Fruit fly (Drosophila melanogaster) whole organism, embryonic: ENCODE measurements around the gene RpS2.

Experiments used
- Abd-B ChIP-seq: fragments of 200-800 bp; sonication (Bioruptor generic); optimal IDR thresholded peaks from 2 replicates; lab custom pipeline; 2018; ENCODE audit warnings: missing biosample characterization, mild to moderate bottlenecking, missing genetic modification characterization, moderate library complexity
- Atf3 ChIP-seq: fragments of 200-800 bp; sonication (Bioruptor generic); optimal IDR thresholded peaks from 3 replicates; lab custom pipeline; 2016; ENCODE audit warnings: missing biosample characterization, missing genetic modification characterization
- BtbVII ChIP-seq: fragments of 200-800 bp; sonication (Bioruptor generic); optimal IDR thresholded peaks from 3 replicates; lab custom pipeline; 2017; ENCODE audit warnings: missing biosample characterization, mild to moderate bottlenecking, missing genetic modification characterization
- CG10209 ChIP-seq: fragments of 200-800 bp; sonication (Bioruptor generic); optimal IDR thresholded peaks from 3 replicates; lab custom pipeline; 2017; ENCODE audit warnings: missing biosample characterization, mild to moderate bottlenecking, missing genetic modification characterization, missing genetic modification reagents
- CG12071 ChIP-seq: fragments of 200-800 bp; sonication (Bioruptor generic); optimal IDR thresholded peaks from 3 replicates; lab custom pipeline; 2018; ENCODE audit warnings: missing biosample characterization, mild to moderate bottlenecking, missing genetic modification characterization
- CG12219 ChIP-seq: fragments of 200-800 bp; sonication (Bioruptor generic); optimal IDR thresholded peaks from 3 replicates; lab custom pipeline; 2018; ENCODE audit warnings: missing biosample characterization, mild to moderate bottlenecking, missing genetic modification characterization
- CG1602 ChIP-seq: fragments of 200-800 bp; sonication (Bioruptor generic); optimal IDR thresholded peaks from 3 replicates; lab custom pipeline; 2016; ENCODE audit warnings: missing biosample characterization, missing genetic modification characterization
- CG16863 ChIP-seq: fragments of 200-800 bp; sonication (Bioruptor generic); optimal IDR thresholded peaks from 3 replicates; lab custom pipeline; 2016; ENCODE audit warnings: missing biosample characterization, missing genetic modification characterization
- CG17361 ChIP-seq: fragments of 200-800 bp; sonication (Bioruptor generic); IDR thresholded peaks from 3 replicates; pipeline ENCODE4 v1.3.6; 2022; ENCODE audit warnings: missing biosample characterization, missing genetic modification characterization
- CG1792 ChIP-seq: fragments of 200-800 bp; sonication (Bioruptor generic); optimal IDR thresholded peaks from 2 replicates; lab custom pipeline; 2016; ENCODE audit warnings: missing biosample characterization, missing genetic modification characterization
- CG18619 ChIP-seq: fragments of 200-800 bp; sonication (Bioruptor generic); optimal IDR thresholded peaks from 3 replicates; lab custom pipeline; 2017; ENCODE audit warnings: missing biosample characterization, mild to moderate bottlenecking, missing genetic modification characterization
- CG2875 ChIP-seq: fragments of 200-800 bp; sonication (Bioruptor generic); optimal IDR thresholded peaks from 2 replicates; lab custom pipeline; 2017; ENCODE audit warnings: missing biosample characterization, mild to moderate bottlenecking, missing genetic modification characterization, missing genetic modification reagents
- CG31224 ChIP-seq: fragments of 200-800 bp; sonication (Bioruptor generic); IDR thresholded peaks from 2 replicates; pipeline ENCODE4 v1.3.6; 2022; ENCODE audit warnings: missing biosample characterization, missing genetic modification characterization
- CG32532 ChIP-seq: fragments of 200-800 bp; sonication (Bioruptor generic); IDR thresholded peaks from 2 replicates; pipeline ENCODE4 v1.3.6; 2022; ENCODE audit warnings: missing biosample characterization, missing genetic modification characterization
- CG4617 ChIP-seq: fragments of 200-800 bp; sonication (Bioruptor generic); optimal IDR thresholded peaks from 3 replicates; lab custom pipeline; 2016; ENCODE audit warnings: missing biosample characterization, missing genetic modification characterization, borderline replicate concordance
- CG6813 ChIP-seq: fragments of 200-800 bp; sonication (Bioruptor generic); optimal IDR thresholded peaks from 2 replicates; lab custom pipeline; 2017; ENCODE audit warnings: missing biosample characterization, missing genetic modification characterization, mild to moderate bottlenecking, moderate library complexity, missing genetic modification reagents
- CG6854 ChIP-seq: fragments of 200-800 bp; sonication (Bioruptor generic); optimal IDR thresholded peaks from 3 replicates; lab custom pipeline; 2017; ENCODE audit warnings: missing biosample characterization, mild to moderate bottlenecking, missing genetic modification characterization
- CG7786 ChIP-seq: fragments of 200-800 bp; sonication (Bioruptor generic); optimal IDR thresholded peaks from 2 replicates; lab custom pipeline; 2016; ENCODE audit warnings: missing biosample characterization, missing genetic modification characterization
- CG8478 ChIP-seq: fragments of >200 bp; optimal IDR thresholded peaks from 2 replicates; lab custom pipeline; 2018
- CG8765 ChIP-seq: fragments of 200-800 bp; sonication (Bioruptor generic); IDR thresholded peaks from 2 replicates; pipeline ENCODE4 v1.3.6; 2022; ENCODE audit warnings: missing biosample characterization, missing genetic modification characterization
- Camta ChIP-seq: fragments of 200-800 bp; sonication (Bioruptor generic); optimal IDR thresholded peaks from 2 replicates; lab custom pipeline; 2016; ENCODE audit warnings: missing biosample characterization, missing genetic modification characterization
- Dad ChIP-seq: fragments of 200-800 bp; sonication (Bioruptor generic); optimal IDR thresholded peaks from 3 replicates; lab custom pipeline; 2016; ENCODE audit warnings: missing biosample characterization, missing genetic modification characterization
- Dbx ChIP-seq: fragments of 200-800 bp; sonication (Bioruptor generic); IDR thresholded peaks from 3 replicates; pipeline ENCODE4 v1.3.6; 2022; ENCODE audit warnings: missing biosample characterization, missing genetic modification characterization
- Doc3 ChIP-seq: fragments of 200-800 bp; sonication (Bioruptor generic); IDR thresholded peaks from 3 replicates; pipeline ENCODE4 v1.3.6; 2022; ENCODE audit warnings: missing biosample characterization, missing genetic modification characterization; ENCODE audit not compliant: partially characterized antibody
- Fer1 ChIP-seq: fragments of 200-800 bp; sonication (Bioruptor generic); optimal IDR thresholded peaks from 2 replicates; lab custom pipeline; 2017; ENCODE audit warnings: missing biosample characterization, mild to moderate bottlenecking, missing genetic modification characterization
- Gsc ChIP-seq: fragments of 200-800 bp; sonication (Bioruptor generic); IDR thresholded peaks from 2 replicates; pipeline ENCODE4 v1.3.6; 2022; ENCODE audit warnings: missing biosample characterization, missing genetic modification characterization
- HHEX ChIP-seq: fragments of 200-800 bp; sonication (Bioruptor generic); optimal IDR thresholded peaks from 3 replicates; lab custom pipeline; 2017; ENCODE audit warnings: missing biosample characterization, mild to moderate bottlenecking, missing genetic modification characterization, missing genetic modification reagents
- Hand ChIP-seq: fragments of 200-800 bp; sonication (Bioruptor generic); optimal IDR thresholded peaks from 2 replicates; lab custom pipeline; 2017; ENCODE audit warnings: mild to moderate bottlenecking, missing biosample characterization, missing genetic modification reagents, missing genetic modification characterization
- Hr78 ChIP-seq, 2 experiments: fragments of 200-800 bp in 1 of 2; fragments of >200 bp in 1 of 2; sonication (Bioruptor generic) in 1 of 2; optimal IDR thresholded peaks; 2 replicates each; lab custom pipeline; 2017 to 2019; ENCODE audit warnings: missing biosample characterization in 2 of 2, missing genetic modification characterization in 2 of 2, mild to moderate bottlenecking in 1 of 2, moderate library complexity in 1 of 2
- Mad ChIP-seq: fragments of 200-800 bp; sonication (Bioruptor generic); optimal IDR thresholded peaks from 2 replicates; lab custom pipeline; 2016; ENCODE audit warnings: missing biosample characterization, missing genetic modification characterization
- Opbp ChIP-seq: fragments of 200-800 bp; sonication (Bioruptor generic); IDR thresholded peaks from 3 replicates; pipeline ENCODE4 v1.3.6; 2022; ENCODE audit warnings: missing biosample characterization, missing genetic modification characterization; ENCODE audit not compliant: partially characterized antibody
- Six4 ChIP-seq: fragments of 200-800 bp; sonication (Bioruptor generic); optimal IDR thresholded peaks from 2 replicates; lab custom pipeline; 2016; ENCODE audit warnings: missing biosample characterization, missing genetic modification characterization
- Sox100B ChIP-seq: fragments of 200-800 bp; sonication (Bioruptor generic); optimal IDR thresholded peaks from 3 replicates; lab custom pipeline; 2018; ENCODE audit warnings: missing biosample characterization, mild to moderate bottlenecking, missing genetic modification characterization
- cad ChIP-seq: fragments of >200 bp; optimal IDR thresholded peaks from 2 replicates; lab custom pipeline; 2017; ENCODE audit warnings: missing biosample characterization, missing genetic modification characterization
- crp ChIP-seq, 2 experiments: fragments of 200-800 bp; sonication (Bioruptor generic); optimal IDR thresholded peaks; 2 replicates in 1 of 2; 3 replicates in 1 of 2; lab custom pipeline; 2017; ENCODE audit warnings: missing biosample characterization in 2 of 2, missing genetic modification characterization in 2 of 2, mild to moderate bottlenecking in 1 of 2, moderate library complexity in 1 of 2
- da ChIP-seq: fragments of 200-800 bp; sonication (Bioruptor generic); optimal IDR thresholded peaks from 2 replicates; lab custom pipeline; 2016; ENCODE audit warnings: missing biosample characterization, missing genetic modification characterization
- fd64A ChIP-seq: fragments of 200-800 bp; sonication (Bioruptor generic); optimal IDR thresholded peaks from 3 replicates; lab custom pipeline; 2018; ENCODE audit warnings: missing biosample characterization, mild to moderate bottlenecking, missing genetic modification characterization
- gt ChIP-seq: fragments of 200-800 bp; sonication (Bioruptor generic); IDR thresholded peaks from 2 replicates; pipeline ENCODE4 v1.3.6; 2022; ENCODE audit warnings: missing biosample characterization, missing genetic modification characterization
- jigr1 ChIP-seq: fragments of 200-800 bp; sonication (Bioruptor generic); IDR thresholded peaks from 3 replicates; pipeline ENCODE4 v1.3.6; 2022; ENCODE audit warnings: missing biosample characterization, missing genetic modification characterization
- nau ChIP-seq: fragments of 200-800 bp; sonication (Bioruptor generic); optimal IDR thresholded peaks from 3 replicates; lab custom pipeline; 2017; ENCODE audit warnings: missing biosample characterization, mild to moderate bottlenecking, missing genetic modification characterization, missing genetic modification reagents
- sc ChIP-seq, 3 experiments: fragments of >200 bp in 2 of 3; fragments of 200-800 bp in 1 of 3; sonication (Bioruptor generic) in 1 of 3; optimal IDR thresholded peaks; 2 replicates in 2 of 3; 3 replicates in 1 of 3; lab custom pipeline; 2017; ENCODE audit warnings: mild to moderate bottlenecking in 1 of 3, missing biosample characterization in 1 of 3, missing genetic modification characterization in 1 of 3, missing genetic modification reagents in 1 of 3
- sug ChIP-seq: fragments of 200-800 bp; optimal IDR thresholded peaks from 2 replicates; lab custom pipeline; 2019; ENCODE audit warnings: missing biosample characterization, mild to moderate bottlenecking, missing genetic modification characterization, moderate library complexity
- tap ChIP-seq: fragments of 200-800 bp; optimal IDR thresholded peaks from 3 replicates; lab custom pipeline; 2019; ENCODE audit warnings: missing biosample characterization, mild to moderate bottlenecking, missing genetic modification characterization, moderate library complexity
- tio ChIP-seq: fragments of 200-800 bp; sonication (Bioruptor generic); optimal IDR thresholded peaks from 2 replicates; lab custom pipeline; 2017; ENCODE audit warnings: missing biosample characterization, missing genetic modification characterization, inconsistent platforms
- vfl ChIP-seq: fragments of 200-800 bp; sonication (Bioruptor generic); optimal IDR thresholded peaks from 2 replicates; lab custom pipeline; 2016; ENCODE audit warnings: missing biosample characterization, missing genetic modification characterization
- zf30C ChIP-seq: fragments of 200-800 bp; sonication (Bioruptor generic); optimal IDR thresholded peaks from 3 replicates; lab custom pipeline; 2018; ENCODE audit warnings: missing biosample characterization, mild to moderate bottlenecking, missing genetic modification characterization
- zfh1 ChIP-seq: fragments of 200-800 bp; sonication (Bioruptor generic); IDR thresholded peaks from 3 replicates; pipeline ENCODE4 v1.3.6; 2022; ENCODE audit warnings: missing biosample characterization, missing genetic modification characterization

The RpS2 gene

DNA sequence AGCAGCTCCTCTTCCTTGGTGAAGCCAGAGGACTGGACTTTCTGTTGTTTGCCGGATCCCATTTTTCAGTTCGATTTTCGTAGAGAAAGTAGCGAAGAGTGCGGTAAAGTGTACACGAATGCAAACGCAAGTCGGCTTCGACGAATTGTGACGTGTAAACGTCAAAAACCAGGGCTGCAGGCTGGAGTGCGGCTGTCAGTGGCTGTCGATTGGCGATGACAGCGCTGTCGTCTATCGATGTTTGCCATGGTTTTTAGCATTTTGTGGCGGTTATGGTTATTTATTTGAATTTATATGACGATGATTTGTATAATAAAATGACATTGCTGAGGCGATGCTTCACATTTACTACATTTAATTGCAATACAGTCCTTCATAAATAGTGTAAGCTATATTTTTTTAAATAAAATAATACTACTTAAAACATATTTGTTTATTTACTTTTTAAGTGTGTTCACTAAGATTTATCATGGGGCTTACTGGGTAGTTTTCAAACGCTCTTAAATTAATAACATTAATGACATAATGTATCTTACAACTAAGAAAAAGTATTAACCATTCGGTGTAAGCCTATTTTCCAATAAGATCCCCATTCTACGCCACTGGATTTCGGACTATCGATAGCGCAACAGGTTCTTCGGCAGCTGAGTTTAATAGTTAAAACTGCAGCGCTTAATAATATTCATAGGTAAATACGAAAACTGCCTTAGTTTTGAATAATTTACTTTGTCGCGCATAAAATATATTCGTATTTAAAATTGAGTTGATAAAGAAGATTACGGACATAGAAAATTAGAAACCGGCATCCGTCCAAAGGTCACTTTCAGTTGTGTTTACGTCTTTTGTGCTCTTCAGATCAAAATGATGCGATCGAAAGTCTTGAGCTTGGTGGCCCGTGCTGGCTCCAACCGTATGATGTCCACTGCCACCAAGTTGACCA, 20.9 kb upstream of the RpS2 start, which contains the start of the genes CG5885 and CG4598 (continued):
- TF ChIP-seq da (GFP tag; lab: Kevin White, UChicago) (no peak), Atf3 (peak; percentile 27), sug (peak; percentile 70), Abd-B (GFP tag; lab: Kevin White, UChicago) (peak; percentile 44), tap (tag; lab: Kevin White, UChicago) (peak; percentile 45), Mad (GFP tag; lab: Kevin White, UChicago) (peak; percentile 6), Dad (no peak), CG16863 (GFP tag; lab: Kevin White, UChicago) (peak; percentile 27), CG12071 (no peak), Dbx (GFP tag; lab: Robert Waterston, UW) (peak; percentile 80), fd64A (GFP tag; lab: Kevin White, UChicago) (no peak), CG4617 (GFP tag; lab: Kevin White, UChicago) (peak; percentile 48), vfl (GFP tag; lab: Kevin White, UChicago) (peak; percentile 40), CG17361 (peak; percentile 77), Six4 (no peak), CG32532 (peak; percentile 79), CG10209 (peak; percentile 66), CG18619 (GFP tag; lab: Kevin White, UChicago) (peak; percentile 69), Gsc (no peak), CG1792 (no peak), Opbp (peak; percentile 89), CG2875 (GFP tag; lab: Kevin White, UChicago) (no peak), jigr1 (GFP tag; lab: Robert Waterston, UW) (no peak), Hand (GFP tag; lab: Kevin White, UChicago) (no peak), CG31224 (GFP tag; lab: Robert Waterston, UW) (no peak), cad (no peak), BtbVII (GFP tag; lab: Kevin White, UChicago) (peak; percentile 52), Doc3 (peak; percentile 59; the same call in 2 of the 3 replicates), nau (GFP tag; lab: Kevin White, UChicago) (no peak), CG12219 (GFP tag; lab: Kevin White, UChicago) (peak; percentile 59), Camta (GFP tag; lab: Kevin White, UChicago) (no peak), CG6854 (peak; percentile 35), Fer1 (peak; percentile 48), HHEX (GFP tag; lab: Kevin White, UChicago) (peak; percentile 38), CG6813 (peak; percentile 23), gt (GFP tag; lab: Robert Waterston, UW) (no peak), CG8765 (GFP tag; lab: Robert Waterston, UW) (no peak; the same call in 1 of the 2 replicates), tio (GFP tag; lab: Kevin White, UChicago) (no peak), Hr78 (GFP tag; optimal IDR thresholded peaks at IDR 0.05; lab: Kevin White, UChicago) (peak in 1 of 2 experiments; percentile 37), CG7786 (GFP tag; lab: Kevin White, UChicago) (peak; percentile 41), sc (optimal IDR thresholded peaks at IDR 0.05; lab: Kevin White, UChicago) (no peak), sc (GFP tag; optimal IDR thresholded peaks at IDR 0.05; lab: Kevin White, UChicago) (peak; percentile 28), zfh1 (GFP tag; lab: Robert Waterston, UW) (peak; percentile 69), CG1602 (peak; percentile 69), zf30C (GFP tag; lab: Kevin White, UChicago) (no peak), Sox100B (GFP tag; lab: Kevin White, UChicago) (peak; percentile 65), CG8478 (no peak), crp (GFP tag; optimal IDR thresholded peaks at IDR 0.05; lab: Kevin White, UChicago) (peak in 1 of 2 experiments; percentile 55)
